Worm (Caenorhabditis elegans) whole organism, young adult: ENCODE data around the gene fbxc-40.
"Not testable (repeated sequence)": the region's sequence is repeated elsewhere in the genome, so short reads cannot be mapped to it uniquely, and the experiment has no call there.

Source experiments
- B0336.3 ChIP-seq: fragments of 200-800 bp; sonication (Bioruptor generic); IDR thresholded peaks from 2 replicates; pipeline ENCODE4 v1.3.6; 2022; ENCODE audit warnings: missing genetic modification characterization, missing compliant biosample characterization
- D2030.7 ChIP-seq: fragments of 200-800 bp; sonication (Bioruptor generic); IDR thresholded peaks from 2 replicates; pipeline ENCODE4 v1.3.6; 2022; ENCODE audit warnings: missing genetic modification reagents, missing genetic modification characterization, missing compliant biosample characterization
- F23B12.7 ChIP-seq: sonication (generic microtip); optimal IDR thresholded peaks from 2 replicates; lab custom pipeline; 2017; ENCODE audit warnings: missing genetic modification characterization, mild to moderate bottlenecking, missing compliant biosample characterization, antibody characterized with exemption, moderate library complexity; ENCODE audit not compliant: insufficient read depth
- F57A8.1 ChIP-seq: fragments of 200-800 bp; sonication (Bioruptor generic); optimal IDR thresholded peaks from 2 replicates; lab custom pipeline; 2018; ENCODE audit warnings: mild to moderate bottlenecking, missing genetic modification characterization, moderate library complexity, missing compliant biosample characterization
- F57C9.4 ChIP-seq: sonication (generic microtip); optimal IDR thresholded peaks from 2 replicates; lab custom pipeline; 2017; ENCODE audit warnings: mild to moderate bottlenecking, missing genetic modification characterization, missing compliant biosample characterization
- T07F8.4 ChIP-seq: sonication (generic microtip); optimal IDR thresholded peaks from 2 replicates; lab custom pipeline; 2016; ENCODE audit warnings: mild to moderate bottlenecking, missing genetic modification characterization, moderate library complexity, missing compliant biosample characterization
- Y79H2A.3 ChIP-seq: fragments of 200-800 bp; sonication (Bioruptor generic); conservative IDR thresholded peaks from 2 replicates; pipeline ENCODE4 v1.3.6; 2022; ENCODE audit warnings: missing genetic modification reagents, missing genetic modification characterization, missing compliant biosample characterization
- Y95B8A.8 ChIP-seq: fragments of 200-800 bp; sonication (Bioruptor generic); IDR thresholded peaks from 2 replicates; pipeline ENCODE4 v1.3.6; 2022; ENCODE audit warnings: missing genetic modification reagents, missing genetic modification characterization, missing compliant biosample characterization
- ama-1 ChIP-seq, 3 experiments: fragments of 150-350 bp in 1 of 3; sonication (generic microtip) in 2 of 3; optimal IDR thresholded peaks; 2 replicates each; lab custom pipeline; 2014 to 2018; ENCODE audit warnings: missing biosample characterization in 2 of 3, missing genetic modification characterization in 2 of 3, missing genetic modification reagents in 2 of 3
- atf-7 ChIP-seq: sonication (generic microtip); optimal IDR thresholded peaks from 2 replicates; lab custom pipeline; 2017; ENCODE audit warnings: mild to moderate bottlenecking, missing genetic modification characterization, missing compliant biosample characterization
- bed-2 ChIP-seq: fragments of 200-800 bp; sonication (Bioruptor generic); IDR thresholded peaks from 2 replicates; pipeline ENCODE4 v1.3.6; 2022; ENCODE audit warnings: missing genetic modification reagents, missing genetic modification characterization, missing compliant biosample characterization
- ceh-100 ChIP-seq: fragments of 200-800 bp; sonication (Bioruptor generic); IDR thresholded peaks from 2 replicates; pipeline ENCODE4 v1.3.6; 2022; ENCODE audit warnings: missing genetic modification reagents, missing genetic modification characterization, missing compliant biosample characterization
- dox-1 ChIP-seq: fragments of 200-800 bp; sonication (Bioruptor generic); IDR thresholded peaks from 2 replicates; pipeline ENCODE4 v1.3.6; 2022; ENCODE audit warnings: missing genetic modification reagents, missing genetic modification characterization, missing compliant biosample characterization
- egl-18 ChIP-seq: fragments of 200-800 bp; sonication (Bioruptor generic); IDR thresholded peaks from 2 replicates; pipeline ENCODE4 v1.3.6; 2022; ENCODE audit warnings: missing genetic modification reagents, missing genetic modification characterization, missing compliant biosample characterization
- egl-44 ChIP-seq: fragments of 200-800 bp; sonication (Bioruptor generic); IDR thresholded peaks from 2 replicates; pipeline ENCODE4 v1.3.6; 2022; ENCODE audit warnings: missing genetic modification reagents, missing genetic modification characterization, missing compliant biosample characterization
- hmg-20 ChIP-seq: fragments of 200-800 bp; sonication (Bioruptor generic); IDR thresholded peaks from 2 replicates; pipeline ENCODE4 v1.3.6; 2022; ENCODE audit warnings: missing genetic modification reagents, missing genetic modification characterization, missing compliant biosample characterization
- lin-26 ChIP-seq: fragments of 200-800 bp; sonication (Bioruptor generic); IDR thresholded peaks from 2 replicates; pipeline ENCODE4 v1.3.6; 2022; ENCODE audit warnings: missing genetic modification reagents, missing genetic modification characterization, missing compliant biosample characterization
- lin-54 ChIP-seq: fragments of 200-800 bp; sonication (Bioruptor generic); optimal IDR thresholded peaks from 2 replicates; lab custom pipeline; 2018; ENCODE audit warnings: mild to moderate bottlenecking, missing genetic modification characterization, missing compliant biosample characterization
- lsl-1 ChIP-seq: fragments of 200-800 bp; sonication (Bioruptor generic); optimal IDR thresholded peaks from 2 replicates; lab custom pipeline; 2018; ENCODE audit warnings: mild to moderate bottlenecking, missing genetic modification characterization, moderate library complexity, missing compliant biosample characterization
- mcd-1 ChIP-seq: fragments of 200-800 bp; sonication (Bioruptor generic); IDR thresholded peaks from 2 replicates; pipeline ENCODE4 v1.3.6; 2022; ENCODE audit warnings: missing genetic modification reagents, missing genetic modification characterization, missing compliant biosample characterization
- mxl-1 ChIP-seq: sonication (generic microtip); optimal IDR thresholded peaks from 2 replicates; lab custom pipeline; 2016; ENCODE audit warnings: missing genetic modification characterization, missing compliant biosample characterization
- nhr-120 ChIP-seq: fragments of 200-800 bp; sonication (Bioruptor generic); IDR thresholded peaks from 2 replicates; pipeline ENCODE4 v1.3.6; 2022; ENCODE audit warnings: missing genetic modification characterization, missing compliant biosample characterization
- nhr-179 ChIP-seq: sonication (generic microtip); optimal IDR thresholded peaks from 2 replicates; lab custom pipeline; 2016; ENCODE audit warnings: mild to moderate bottlenecking, missing genetic modification characterization, missing compliant biosample characterization
- pbrm-1 ChIP-seq: fragments of 200-800 bp; sonication (Bioruptor generic); IDR thresholded peaks from 2 replicates; pipeline ENCODE4 v1.3.6; 2022; ENCODE audit warnings: missing genetic modification reagents, missing genetic modification characterization, missing compliant biosample characterization
- pha-4 ChIP-seq: fragments of 150-350 bp; sonication (generic microtip); optimal IDR thresholded peaks from 2 replicates; lab custom pipeline; 2014; ENCODE audit warnings: missing biosample characterization, missing genetic modification reagents, missing genetic modification characterization
- rcor-1 ChIP-seq: fragments of 200-800 bp; sonication (Bioruptor generic); IDR thresholded peaks from 2 replicates; pipeline ENCODE4 v1.3.6; 2022; ENCODE audit warnings: missing genetic modification reagents, missing genetic modification characterization, missing compliant biosample characterization
- rec-8 ChIP-seq, 2 experiments: sonication (generic microtip); optimal IDR thresholded peaks; 2 replicates each; lab custom pipeline; 2016; ENCODE audit warnings: mild to moderate bottlenecking in 2 of 2, missing genetic modification characterization in 2 of 2, missing genetic modification reagents in 2 of 2, missing genotype in 2 of 2, missing biosample characterization in 1 of 2, missing compliant biosample characterization in 1 of 2, moderate library complexity in 1 of 2
- sea-2 ChIP-seq: fragments of 200-800 bp; sonication (Bioruptor generic); IDR thresholded peaks from 2 replicates; pipeline ENCODE4 v1.3.6; 2022; ENCODE audit warnings: missing genetic modification characterization, missing compliant biosample characterization
- sptf-2 ChIP-seq: fragments of 200-800 bp; sonication (Bioruptor generic); optimal IDR thresholded peaks from 2 replicates; lab custom pipeline; 2018; ENCODE audit warnings: mild to moderate bottlenecking, missing genetic modification characterization, missing compliant biosample characterization
- tlf-1 ChIP-seq: fragments of 200-800 bp; sonication (Bioruptor generic); optimal IDR thresholded peaks from 2 replicates; lab custom pipeline; 2018; ENCODE audit warnings: mild to moderate bottlenecking, missing genetic modification characterization, missing compliant biosample characterization
- unc-62 ChIP-seq: fragments of 150-350 bp; optimal IDR thresholded peaks from 2 replicates; lab custom pipeline; 2014; ENCODE audit warnings: missing biosample characterization, missing genetic modification reagents, missing genetic modification characterization
- ztf-22 ChIP-seq: fragments of 200-800 bp; sonication (Bioruptor generic); optimal IDR thresholded peaks from 2 replicates; lab custom pipeline; 2018; ENCODE audit warnings: mild to moderate bottlenecking, missing genetic modification characterization, moderate library complexity, missing compliant biosample characterization
- ztf-25 ChIP-seq: fragments of 200-800 bp; sonication (Bioruptor generic); IDR thresholded peaks from 2 replicates; pipeline ENCODE4 v1.3.6; 2022; ENCODE audit warnings: missing genetic modification reagents, missing genetic modification characterization, missing compliant biosample characterization

Gene fbxc-40

ce11 chrII:961961-962360, 23.8 kb upstream of the fbxc-40 start, which contains the start of gene C32B5.13:
Gene C32B5.13 (minus strand): TSS chrII:962061.
- TF ChIP-seq bed-2 (no peak), mxl-1 (tag; lab: Kevin White, UChicago) (no peak), ztf-22 (GFP tag; lab: Kevin White, UChicago) (no peak), lin-26 (GFP tag; lab: Robert Waterston, UW) (0 out of 2 replicates have a peak, but pooled peaks have one; percentile 24), sptf-2 (no peak), nhr-120 (GFP tag; lab: Robert Waterston, UW) (no peak)

- not testable (repeated sequence) for TF ChIP-seq pbrm-1; sea-2 (GFP tag; lab: Robert Waterston, UW); hmg-20 (GFP tag; lab: Robert Waterston, UW)
Observed at ce11 chrII:966962-967361, 18.8 kb upstream of the fbxc-40 start, which contains the start of gene fbxc-18. Gene fbxc-18 (minus strand): TSS chrII:967062.

ce11 chrII:968106-968505, 17.7 kb upstream of the fbxc-40 start, which contains the start of gene C32B5.6:
Gene C32B5.6 (plus strand): TSS chrII:968406.
- not testable (repeated sequence) for TF ChIP-seq lin-54; B0336.3 (GFP tag; lab: Robert Waterston, UW); F23B12.7

ce11 chrII:972850-973249, 13.0 kb upstream of the fbxc-40 start, which contains the start of gene C32B5.15:
Gene C32B5.15 (minus strand): TSS chrII:972950.
- no peak for TF ChIP-seq rec-8 (tag; optimal IDR thresholded peaks at IDR 0.05; lab: Kevin White, UChicago)
- no peak for TF ChIP-seq F57A8.1 (GFP tag; lab: Kevin White, UChicago)
- TF ChIP-seq pha-4 (tag; lab: Kevin White, UChicago), result no peak
- no peak for TF ChIP-seq egl-18 (GFP tag; lab: Robert Waterston, UW)
- TF ChIP-seq nhr-179 (tag; lab: Kevin White, UChicago), result no peak
- no peak for TF ChIP-seq unc-62 (GFP tag; lab: Kevin White, UChicago)
- no peak for TF ChIP-seq Y79H2A.3 (GFP tag; lab: Robert Waterston, UW)
- no peak for TF ChIP-seq ama-1 (optimal IDR thresholded peaks at IDR 0.05; lab: Kevin White, UChicago)
- no peak for TF ChIP-seq ama-1 (GFP tag; optimal IDR thresholded peaks at IDR 0.05; lab: Kevin White, UChicago)
- TF ChIP-seq F57C9.4 (tag; lab: Kevin White, UChicago), result no peak
- TF ChIP-seq tlf-1 (GFP tag; lab: Kevin White, UChicago), result no peak
- no peak for TF ChIP-seq atf-7
- TF ChIP-seq lsl-1 (GFP tag; lab: Kevin White, UChicago), result no peak
- TF ChIP-seq, all 124 proteins: peak for 0

- TF ChIP-seq B0336.3 (GFP tag; lab: Robert Waterston, UW) (no peak), T07F8.4 (no peak)
Observed at ce11 chrII:973999-974398, 11.8 kb upstream of the fbxc-40 start, which contains the start of gene fbxc-14. Gene fbxc-14 (plus strand): TSS chrII:974299.

ce11 chrII:977130-977529, 8.7 kb upstream of the fbxc-40 start:
- TF ChIP-seq Y95B8A.8 (GFP tag; lab: Robert Waterston, UW) (0 out of 2 replicates have a peak, but pooled peaks have one; percentile 53), pbrm-1 (0 out of 2 replicates have a peak, but pooled peaks have one; percentile 45), D2030.7 (GFP tag; lab: Robert Waterston, UW) (peak; percentile 53; the same call in 1 of the 2 replicates), mcd-1 (GFP tag; lab: Robert Waterston, UW) (peak; percentile 52), ceh-100 (GFP tag; lab: Robert Waterston, UW) (0 out of 2 replicates have a peak, but pooled peaks have one; percentile 13), rcor-1 (GFP tag; lab: Robert Waterston, UW) (peak; percentile 77), ztf-25 (GFP tag; lab: Robert Waterston, UW) (0 out of 2 replicates have a peak, but pooled peaks have one; percentile 13), hmg-20 (GFP tag; lab: Robert Waterston, UW) (0 out of 2 replicates have a peak, but pooled peaks have one; percentile 28), egl-44 (GFP tag; lab: Robert Waterston, UW) (peak; percentile 37; the same call in 1 of the 2 replicates), dox-1 (peak; percentile 60)
